Fruit fly (Drosophila melanogaster): Measurements from ENCODE around the gene CG5731.
A peak's percentile ranks its signal among the peaks of the same experiment; 100 is the strongest.

Gene CG5731

dm6 chr2L:10220501-10221386 lies 11.2 kb upstream of the CG5731 start, which contains the start of the genes Npc1a and Prosalpha6 (continued):
- TF ChIP-seq CG6276 (GFP tag; optimal IDR thresholded peaks at IDR 0.05), result no peak
- TF ChIP-seq CG6854 (GFP tag; optimal IDR thresholded peaks at IDR 0.05), result no peak
- TF ChIP-seq CG31627 (GFP tag; optimal IDR thresholded peaks at IDR 0.05), result peak; percentile 19
- no peak for TF ChIP-seq CG16779 (tag; optimal IDR thresholded peaks at IDR 0.05)
- TF ChIP-seq Met (GFP tag; optimal IDR thresholded peaks at IDR 0.05), result no peak
- no peak for TF ChIP-seq CG34406 (GFP tag; optimal IDR thresholded peaks at IDR 0.05)
- peak; percentile 12 for TF ChIP-seq Eip93F (GFP tag; optimal IDR thresholded peaks at IDR 0.05)
- no peak for TF ChIP-seq CG9139 (GFP tag; optimal IDR thresholded peaks at IDR 0.05)
- TF ChIP-seq CG6163 (GFP tag; IDR thresholded peaks at IDR 0.05), result no peak
- no peak for TF ChIP-seq Hr38 (GFP tag; optimal IDR thresholded peaks at IDR 0.05)
- TF ChIP-seq dac (GFP tag; optimal IDR thresholded peaks at IDR 0.05), result no peak
- no peak for TF ChIP-seq CG32006 (GFP tag; optimal IDR thresholded peaks at IDR 0.05)
- no peak for TF ChIP-seq fd59A (GFP tag; optimal IDR thresholded peaks at IDR 0.05)
- no peak for TF ChIP-seq CG10631 (GFP tag; optimal IDR thresholded peaks at IDR 0.05)
- TF ChIP-seq CG10669 (GFP tag; optimal IDR thresholded peaks at IDR 0.05), result no peak
- TF ChIP-seq CG11762 (GFP tag; optimal IDR thresholded peaks at IDR 0.05; ENCODE audit: insufficient read depth), result no peak
- TF ChIP-seq Sox14 (GFP tag; optimal IDR thresholded peaks at IDR 0.05), result peak; percentile 75
- peak; percentile 35 for TF ChIP-seq esn (GFP tag; optimal IDR thresholded peaks at IDR 0.05)
- no peak for TF ChIP-seq svp (GFP tag)
- TF ChIP-seq Sox15 (GFP tag; optimal IDR thresholded peaks at IDR 0.05), result no peak
- no peak for TF ChIP-seq Eip75B (GFP tag; optimal IDR thresholded peaks at IDR 0.05)
- TF ChIP-seq CG11902 (GFP tag; optimal IDR thresholded peaks at IDR 0.05), result no peak
- TF ChIP-seq CG11294 (GFP tag; IDR thresholded peaks at IDR 0.05), result no peak
- TF ChIP-seq Smox (GFP tag; optimal IDR thresholded peaks at IDR 0.05), result no peak
- no peak for TF ChIP-seq Ets96B (tag; optimal IDR thresholded peaks at IDR 0.05)
- TF ChIP-seq CG8119 (GFP tag; IDR thresholded peaks at IDR 0.05), result no peak
- TF ChIP-seq Eip78C (GFP tag), result peak; percentile 76

dm6 chr2L:10220010-10220409 lies 10.5 kb upstream of the CG5731 start:
- TF ChIP-seq fkh (GFP tag; optimal IDR thresholded peaks at IDR 0.05) (peak; percentile 6), cyc (GFP tag; optimal IDR thresholded peaks at IDR 0.05) (no peak)

- TF ChIP-seq CG1621 (tag; optimal IDR thresholded peaks at IDR 0.05), result no peak
- TF ChIP-seq dac (GFP tag; optimal IDR thresholded peaks at IDR 0.05), result no peak
- TF ChIP-seq esn (GFP tag; optimal IDR thresholded peaks at IDR 0.05), result peak; percentile 18
- no peak for TF ChIP-seq CG8119 (GFP tag; IDR thresholded peaks at IDR 0.05)
- TF ChIP-seq acj6 (GFP tag; optimal IDR thresholded peaks at IDR 0.05), result no peak
- TF ChIP-seq Eip75B (GFP tag; optimal IDR thresholded peaks at IDR 0.05), result no peak
- TF ChIP-seq CG3032 (tag; optimal IDR thresholded peaks at IDR 0.05), result peak; percentile 44
- no peak for TF ChIP-seq CG8632 (GFP tag; optimal IDR thresholded peaks at IDR 0.05)
- peak; percentile 0 for TF ChIP-seq CG11762 (GFP tag; optimal IDR thresholded peaks at IDR 0.05; ENCODE audit: insufficient read depth)
- TF ChIP-seq fkh (GFP tag; optimal IDR thresholded peaks at IDR 0.05), result peak; percentile 73
- no peak for TF ChIP-seq CG15336 (GFP tag; IDR thresholded peaks at IDR 0.05)
- peak; percentile 71 for TF ChIP-seq Eip78C (GFP tag)
- TF ChIP-seq vri (GFP tag; optimal IDR thresholded peaks at IDR 0.05), result no peak
- no peak for TF ChIP-seq CG3919 (GFP tag; optimal IDR thresholded peaks at IDR 0.05)
- no peak for TF ChIP-seq CG6854 (GFP tag; optimal IDR thresholded peaks at IDR 0.05)
- no peak for TF ChIP-seq lz (GFP tag; optimal IDR thresholded peaks at IDR 0.05)
- TF ChIP-seq Hr38 (GFP tag; optimal IDR thresholded peaks at IDR 0.05), result no peak
- TF ChIP-seq CG4318 (GFP tag; optimal IDR thresholded peaks at IDR 0.05), result no peak
Observed at dm6 chr2L:10210631-10211557, 1.4 kb upstream of the CG5731 start, which contains the start of the genes CG5727 and ath. TSS of gene CG5727 (minus strand) at chr2L:10210681. TSS of gene ath (plus strand) at chr2L:10211143.
